Worm (Caenorhabditis elegans): ENCODE measurements around the gene cdr-6.

cdr-6 gene

ce11 chrV:12417277-12417676 is 3.8 kb upstream of the cdr-6 start, which contains the start of gene cdr-3:
Gene cdr-3, minus strand, starts transcription at chrV:12417377.
- TF ChIP-seq unc-62 (GFP tag; optimal IDR thresholded peaks at IDR 0.05): no peak

- TF ChIP-seq unc-62 (GFP tag; optimal IDR thresholded peaks at IDR 0.05): no peak
These were observed 2.2 kb upstream of the cdr-6 start, which contains the start of gene cdr-2 for ce11 chrV:12415656-12416055. Gene cdr-2, minus strand, starts transcription at chrV:12415709.

- no peak for TF ChIP-seq unc-62 (GFP tag; optimal IDR thresholded peaks at IDR 0.05)
These were observed 861 bp upstream of the cdr-6 start for ce11 chrV:12414362-12414761.

- no peak for TF ChIP-seq unc-62 (GFP tag; optimal IDR thresholded peaks at IDR 0.05)
These were observed 1.2 kb downstream of the cdr-6 start for ce11 chrV:12412321-12412720.

- TF ChIP-seq unc-62 (GFP tag; optimal IDR thresholded peaks at IDR 0.05): no peak
These were observed 1.6 kb downstream of the cdr-6 start, which contains the start of gene cdr-7 for ce11 chrV:12411909-12412308. Gene cdr-7, minus strand, starts transcription at chrV:12412113.

- no peak for TF ChIP-seq unc-62 (GFP tag; optimal IDR thresholded peaks at IDR 0.05)
These were observed 3.0 kb downstream of the cdr-6 start, which contains the start of gene hrg-2 for ce11 chrV:12410416-12411001. Gene hrg-2, minus strand, starts transcription at chrV:12410513.

ce11 chrV:12408996-12409395 is 4.5 kb downstream of the cdr-6 start:
- TF ChIP-seq unc-62 (GFP tag; optimal IDR thresholded peaks at IDR 0.05): no peak

- TF ChIP-seq unc-62 (GFP tag; optimal IDR thresholded peaks at IDR 0.05): no peak
These were observed 5.0 kb downstream of the cdr-6 start, which contains the start of gene cdr-4 for ce11 chrV:12408525-12408924. Gene cdr-4, minus strand, starts transcription at chrV:12408625.

- TF ChIP-seq unc-62 (GFP tag; optimal IDR thresholded peaks at IDR 0.05): no peak
These were observed 7.0 kb downstream of the cdr-6 start for ce11 chrV:12406514-12406913.

ce11 chrV:12405929-12406328 is 7.6 kb downstream of the cdr-6 start, which contains the start of gene K01D12.10:
Gene K01D12.10, plus strand, starts transcription at chrV:12406229.
- TF ChIP-seq unc-62 (GFP tag; optimal IDR thresholded peaks at IDR 0.05): no peak

- no peak for TF ChIP-seq unc-62 (GFP tag; optimal IDR thresholded peaks at IDR 0.05)
These were observed 9.0 kb downstream of the cdr-6 start, which contains the start of gene K01D12.9 for ce11 chrV:12404544-12404943. Gene K01D12.9, minus strand, starts transcription at chrV:12404644.

ce11 chrV:12402355-12402754 is 11.1 kb downstream of the cdr-6 start, which contains the start of gene K01D12.8:
Gene K01D12.8, plus strand, starts transcription at chrV:12402655.
- TF ChIP-seq unc-62 (GFP tag; optimal IDR thresholded peaks at IDR 0.05): no peak

- TF ChIP-seq unc-62 (GFP tag; optimal IDR thresholded peaks at IDR 0.05): no peak
These were observed 12.1 kb downstream of the cdr-6 start, which contains the start of gene K01D12.7 for ce11 chrV:12401383-12401782. Gene K01D12.7, minus strand, starts transcription at chrV:12401483.

- TF ChIP-seq unc-62 (GFP tag; optimal IDR thresholded peaks at IDR 0.05): no peak
These were observed 12.7 kb downstream of the cdr-6 start, which contains the start of the genes K01D12.20 and miga-1 for ce11 chrV:12400677-12401236. Gene K01D12.20, minus strand, starts transcription at chrV:12400814. Gene miga-1, minus strand, starts transcription at chrV:12400859.

- no peak for TF ChIP-seq unc-62 (GFP tag; optimal IDR thresholded peaks at IDR 0.05)
These were observed 16.0 kb downstream of the cdr-6 start, which contains the start of gene K01D12.5 for ce11 chrV:12397545-12397944. Gene K01D12.5, plus strand, starts transcription at chrV:12397845.

- no peak for TF ChIP-seq unc-62 (GFP tag; optimal IDR thresholded peaks at IDR 0.05)
These were observed 17.8 kb downstream of the cdr-6 start, which contains the start of gene twk-14 for ce11 chrV:12395699-12396098. Gene twk-14, minus strand, starts transcription at chrV:12395706.

ce11 chrV:12386154-12386553 is 27.3 kb downstream of the cdr-6 start, which contains the start of gene K01D12.15:
Gene K01D12.15, plus strand, starts transcription at chrV:12386454.
- no peak for TF ChIP-seq unc-62 (GFP tag; optimal IDR thresholded peaks at IDR 0.05)

Measured in whole organism, dauer.